Fruit fly (Drosophila melanogaster): ENCODE data around the gene CG10559.

The CG10559 gene

dm6 chr3R:25289589-25289988 is 26.3 kb downstream of the CG10559 start, which contains the start of gene CG11893:
Gene CG11893, plus strand, starts transcription at chr3R:25289889.
- no peak for TF ChIP-seq CG14667 (GFP tag; IDR thresholded peaks at IDR 0.05)
- TF ChIP-seq ro (GFP tag; IDR thresholded peaks at IDR 0.05): no peak
- no peak for TF ChIP-seq Nf-YA (GFP tag; IDR thresholded peaks at IDR 0.05)
- TF ChIP-seq fd3F (GFP tag; optimal IDR thresholded peaks at IDR 0.05): no peak
- no peak for TF ChIP-seq zfh1 (GFP tag; IDR thresholded peaks at IDR 0.05)
- TF ChIP-seq CG18619 (GFP tag; optimal IDR thresholded peaks at IDR 0.05): no peak
- TF ChIP-seq CG8478 (optimal IDR thresholded peaks at IDR 0.05): no peak
- TF ChIP-seq CG7786 (GFP tag; optimal IDR thresholded peaks at IDR 0.05): no peak
- no peak for TF ChIP-seq lilli (GFP tag; optimal IDR thresholded peaks at IDR 0.05)
- TF ChIP-seq fd102C (GFP tag; optimal IDR thresholded peaks at IDR 0.05): no peak
- no peak for TF ChIP-seq vnd (GFP tag; IDR thresholded peaks at IDR 0.05; ENCODE audit: partially characterized antibody)
- no peak for TF ChIP-seq stwl (tag; optimal IDR thresholded peaks at IDR 0.05)

- TF ChIP-seq exex (tag; optimal IDR thresholded peaks at IDR 0.05) (peak; percentile 69), sens (GFP tag) (peak; percentile 13), MTF-1 (GFP tag; optimal IDR thresholded peaks at IDR 0.05; ENCODE audit: borderline replicate concordance) (no peak), z (GFP tag; IDR thresholded peaks at IDR 0.05) (0 out of 3 replicates have a peak, but pooled peaks have one; percentile 31), Trl (optimal IDR thresholded peaks at IDR 0.05) (peak in 1 of 2 experiments; percentile 16), Trl (GFP tag; optimal IDR thresholded peaks at IDR 0.05) (no peak), CG3838 (GFP tag; optimal IDR thresholded peaks at IDR 0.05) (no peak), sug (tag; optimal IDR thresholded peaks at IDR 0.05) (peak; percentile 29), chinmo (GFP tag; IDR thresholded peaks at IDR 0.05; ENCODE audit: partially characterized antibody) (0 out of 4 replicates have a peak, but pooled peaks have one; percentile 17)
Measured at dm6 chr3R:25287128-25287527, 28.8 kb downstream of the CG10559 start, which contains the start of gene CG13658. Gene CG13658, plus strand, starts transcription at chr3R:25287474.

- TF ChIP-seq exex (tag; optimal IDR thresholded peaks at IDR 0.05) (peak; percentile 22), CG17186 (GFP tag; optimal IDR thresholded peaks at IDR 0.05) (no peak)
Measured at dm6 chr3R:25285173-25285572, 30.7 kb downstream of the CG10559 start, which contains the start of gene CG31104. Gene CG31104, plus strand, starts transcription at chr3R:25285473.

- TF ChIP-seq CG32767 (GFP tag; IDR thresholded peaks at IDR 0.05): no peak
- peak; percentile 18 for TF ChIP-seq sug (tag; optimal IDR thresholded peaks at IDR 0.05)
- peak; percentile 37 for TF ChIP-seq exex (tag; optimal IDR thresholded peaks at IDR 0.05)
- TF ChIP-seq ftz-f1 (GFP tag; optimal IDR thresholded peaks at IDR 0.05): no peak
- TF ChIP-seq run (tag; optimal IDR thresholded peaks at IDR 0.05): peak; percentile 69
- TF ChIP-seq CG17612 (GFP tag; IDR thresholded peaks at IDR 0.05): no peak
- TF ChIP-seq grn (GFP tag; optimal IDR thresholded peaks at IDR 0.05): peak; percentile 68
- peak in 1 of 2 experiments; percentile 57 for TF ChIP-seq Hr78 (GFP tag; optimal IDR thresholded peaks at IDR 0.05)
- peak in 1 of 2 experiments; percentile 59 for TF ChIP-seq Pdp1 (GFP tag; optimal IDR thresholded peaks at IDR 0.05)
- no peak for TF ChIP-seq CG2889 (GFP tag; IDR thresholded peaks at IDR 0.05)
Measured at dm6 chr3R:25283209-25283670, 32.7 kb downstream of the CG10559 start, which contains the start of gene CG31300. Gene CG31300, plus strand, starts transcription at chr3R:25283620.

dm6 chr3R:25281165-25281564 is 34.8 kb downstream of the CG10559 start, which contains the start of gene CG11892:
Gene CG11892, plus strand, starts transcription at chr3R:25281548.
- TF ChIP-seq CG7987 (GFP tag; optimal IDR thresholded peaks at IDR 0.05) (peak; percentile 80), CG18599 (GFP tag; optimal IDR thresholded peaks at IDR 0.05) (peak; percentile 75), Gug (GFP tag; IDR thresholded peaks at IDR 0.05) (no peak), Vsx1 (GFP tag; optimal IDR thresholded peaks at IDR 0.05) (peak; percentile 45), HHEX (GFP tag; optimal IDR thresholded peaks at IDR 0.05) (peak; percentile 64), CG12659 (GFP tag; optimal IDR thresholded peaks at IDR 0.05) (peak; percentile 46), bcd (GFP tag; optimal IDR thresholded peaks at IDR 0.05) (peak; percentile 20), B-H2 (GFP tag; optimal IDR thresholded peaks at IDR 0.05) (peak; percentile 19), salm (tag; optimal IDR thresholded peaks at IDR 0.05) (peak; percentile 16), exex (tag; optimal IDR thresholded peaks at IDR 0.05) (peak; percentile 15), Fer2 (tag; optimal IDR thresholded peaks at IDR 0.05) (no peak), Rfx (GFP tag; IDR thresholded peaks at IDR 0.05) (0 out of 2 replicates have a peak, but pooled peaks have one; percentile 15), Hand (GFP tag; optimal IDR thresholded peaks at IDR 0.05) (peak; percentile 12), her (GFP tag; optimal IDR thresholded peaks at IDR 0.05) (peak; percentile 6), CG17359 (tag; optimal IDR thresholded peaks at IDR 0.05) (peak; percentile 60)

All from whole organism, embryonic.